Worm (Caenorhabditis elegans) whole organism, L2 larva: Measurements from ENCODE around the gene ccz-1.

Experiments
- C34F6.9 ChIP-seq: fragments of 150-350 bp; optimal IDR thresholded peaks from 2 replicates; lab custom pipeline; 2014; ENCODE audit warnings: missing biosample characterization, missing genetic modification characterization
- R02D3.7 ChIP-seq: fragments of 150-350 bp; optimal IDR thresholded peaks from 2 replicates; lab custom pipeline; 2014; ENCODE audit warnings: missing biosample characterization, missing genetic modification characterization
- Y55F3AM.14 ChIP-seq: fragments of 200-800 bp; sonication (Bioruptor generic); optimal IDR thresholded peaks from 2 replicates; lab custom pipeline; 2018; ENCODE audit warnings: mild to moderate bottlenecking, missing genetic modification characterization, missing compliant biosample characterization
- ZK546.5 ChIP-seq: sonication (generic microtip); optimal IDR thresholded peaks from 2 replicates; lab custom pipeline; 2017; ENCODE audit warnings: missing biosample characterization, missing genetic modification characterization
- alr-1 ChIP-seq: fragments of 150-350 bp; optimal IDR thresholded peaks from 2 replicates; lab custom pipeline; 2014; ENCODE audit warnings: missing biosample characterization, missing genetic modification characterization
- aly-2 ChIP-seq: fragments of 150-350 bp; optimal IDR thresholded peaks from 2 replicates; lab custom pipeline; 2014; ENCODE audit warnings: missing biosample characterization, missing genetic modification characterization
- ama-1 ChIP-seq: fragments of 150-350 bp; optimal IDR thresholded peaks from 2 replicates; lab custom pipeline; 2018; ENCODE audit warnings: inconsistent platforms
- ceh-16 ChIP-seq: fragments of 150-350 bp; optimal IDR thresholded peaks from 2 replicates; lab custom pipeline; 2014; ENCODE audit warnings: missing biosample characterization, missing genetic modification characterization
- ceh-82 ChIP-seq: fragments of 150-350 bp; optimal IDR thresholded peaks from 2 replicates; lab custom pipeline; 2014; ENCODE audit warnings: missing biosample characterization, missing genetic modification characterization
- dmd-4 ChIP-seq: sonication (generic microtip); optimal IDR thresholded peaks from 2 replicates; lab custom pipeline; 2017; ENCODE audit warnings: missing biosample characterization, missing genetic modification characterization
- egl-27 ChIP-seq: sonication (generic microtip); optimal IDR thresholded peaks from 3 replicates; lab custom pipeline; 2017; ENCODE audit warnings: missing biosample characterization, missing genetic modification reagents, missing genetic modification characterization
- elt-1 ChIP-seq: fragments of 150-350 bp; optimal IDR thresholded peaks from 2 replicates; lab custom pipeline; 2014; ENCODE audit warnings: missing biosample characterization, missing genetic modification characterization
- elt-3 ChIP-seq: sonication (generic microtip); optimal IDR thresholded peaks from 2 replicates; lab custom pipeline; 2017; ENCODE audit warnings: missing biosample characterization, missing genetic modification characterization
- fos-1 ChIP-seq: fragments of 150-350 bp; optimal IDR thresholded peaks from 2 replicates; lab custom pipeline; 2014; ENCODE audit warnings: missing biosample characterization, missing genetic modification characterization
- lin-11 ChIP-seq: fragments of 150-350 bp; sonication (generic microtip); optimal IDR thresholded peaks from 2 replicates; lab custom pipeline; 2014; ENCODE audit warnings: missing biosample characterization, missing genetic modification characterization, inconsistent platforms, mixed read lengths
- lin-13 ChIP-seq: fragments of 150-350 bp; optimal IDR thresholded peaks from 2 replicates; lab custom pipeline; 2014; ENCODE audit warnings: missing biosample characterization, missing genetic modification reagents, missing genetic modification characterization
- lin-39 ChIP-seq: fragments of 150-350 bp; optimal IDR thresholded peaks from 2 replicates; lab custom pipeline; 2014; ENCODE audit warnings: missing biosample characterization, missing genetic modification reagents, missing genetic modification characterization
- lsy-2 ChIP-seq, 2 experiments: fragments of 150-350 bp in 1 of 2; sonication (generic microtip) in 1 of 2; optimal IDR thresholded peaks; 2 replicates each; lab custom pipeline; 2014 to 2017; ENCODE audit warnings: missing biosample characterization in 2 of 2, missing genetic modification characterization in 2 of 2
- mab-5 ChIP-seq: fragments of 150-350 bp; optimal IDR thresholded peaks from 2 replicates; lab custom pipeline; 2014; ENCODE audit warnings: missing biosample characterization, missing genetic modification characterization
- mbf-1 ChIP-seq: sonication (generic microtip); optimal IDR thresholded peaks from 2 replicates; lab custom pipeline; 2017; ENCODE audit warnings: missing biosample characterization, missing genetic modification characterization
- mdl-1 ChIP-seq, 2 experiments: fragments of 150-350 bp in 1 of 2; sonication (generic microtip) in 1 of 2; optimal IDR thresholded peaks; 2 replicates each; lab custom pipeline; 2017; ENCODE audit warnings: missing biosample characterization in 2 of 2, missing genetic modification characterization in 2 of 2
- nhr-10 ChIP-seq: sonication (generic microtip); optimal IDR thresholded peaks from 2 replicates; lab custom pipeline; 2017; ENCODE audit warnings: missing biosample characterization, missing genetic modification characterization
- nhr-11 ChIP-seq: fragments of 150-350 bp; optimal IDR thresholded peaks from 2 replicates; lab custom pipeline; 2014; ENCODE audit warnings: missing biosample characterization, missing genetic modification characterization
- nhr-12 ChIP-seq: fragments of 150-350 bp; optimal IDR thresholded peaks from 2 replicates; lab custom pipeline; 2014; ENCODE audit warnings: missing biosample characterization, missing genetic modification characterization
- nhr-129 ChIP-seq: fragments of 150-350 bp; optimal IDR thresholded peaks from 2 replicates; lab custom pipeline; 2014; ENCODE audit warnings: missing biosample characterization, missing genetic modification characterization
- nhr-21 ChIP-seq: fragments of 150-350 bp; optimal IDR thresholded peaks from 2 replicates; lab custom pipeline; 2014; ENCODE audit warnings: missing biosample characterization, missing genetic modification characterization
- nhr-23 ChIP-seq: fragments of 150-350 bp; optimal IDR thresholded peaks from 2 replicates; lab custom pipeline; 2014; ENCODE audit warnings: missing biosample characterization, missing genetic modification reagents, missing genetic modification characterization
- nhr-25 ChIP-seq: fragments of 150-350 bp; sonication (generic microtip); optimal IDR thresholded peaks from 3 replicates; lab custom pipeline; 2014; ENCODE audit warnings: missing biosample characterization, missing genetic modification characterization
- nhr-77 ChIP-seq: fragments of 150-350 bp; optimal IDR thresholded peaks from 2 replicates; lab custom pipeline; 2014; ENCODE audit warnings: missing biosample characterization, missing genetic modification characterization
- peb-1 ChIP-seq: fragments of 150-350 bp; optimal IDR thresholded peaks from 2 replicates; lab custom pipeline; 2014; ENCODE audit warnings: missing biosample characterization, missing genetic modification characterization
- sem-4 ChIP-seq: fragments of 150-350 bp; optimal IDR thresholded peaks from 2 replicates; lab custom pipeline; 2014; ENCODE audit warnings: missing biosample characterization, missing genetic modification reagents, missing genetic modification characterization
- skn-1 ChIP-seq: sonication (generic microtip); optimal IDR thresholded peaks from 2 replicates; lab custom pipeline; 2017; ENCODE audit warnings: missing biosample characterization, missing genetic modification characterization
- sma-3 ChIP-seq: sonication (generic microtip); optimal IDR thresholded peaks from 2 replicates; lab custom pipeline; 2016; ENCODE audit warnings: missing genetic modification reagents, missing genetic modification characterization, missing compliant biosample characterization
- sma-9 ChIP-seq, 2 experiments: fragments of 150-350 bp in 1 of 2; sonication (generic microtip) in 1 of 2; optimal IDR thresholded peaks; 2 replicates each; lab custom pipeline; 2014 to 2016; ENCODE audit warnings: missing genetic modification characterization in 2 of 2, mild to moderate bottlenecking in 1 of 2, missing biosample characterization in 1 of 2, missing compliant biosample characterization in 1 of 2, missing genetic modification reagents in 1 of 2, moderate library complexity in 1 of 2
- unc-39 ChIP-seq: fragments of 150-350 bp; optimal IDR thresholded peaks from 2 replicates; lab custom pipeline; 2014; ENCODE audit warnings: missing biosample characterization, missing genetic modification characterization
- zag-1 ChIP-seq: fragments of 150-350 bp; optimal IDR thresholded peaks from 2 replicates; lab custom pipeline; 2014; ENCODE audit warnings: missing biosample characterization, missing genetic modification characterization
- ztf-1 ChIP-seq: fragments of 200-800 bp; sonication (Bioruptor generic); conservative IDR thresholded peaks from 2 replicates; pipeline ENCODE4 v1.3.6; 2022; ENCODE audit warnings: missing genetic modification characterization, missing compliant biosample characterization
- ztf-11 ChIP-seq: sonication (generic microtip); optimal IDR thresholded peaks from 2 replicates; lab custom pipeline; 2017; ENCODE audit warnings: missing biosample characterization, missing genetic modification characterization
- ztf-4 ChIP-seq: fragments of 150-350 bp; optimal IDR thresholded peaks from 2 replicates; lab custom pipeline; 2014; ENCODE audit warnings: missing biosample characterization, missing genetic modification characterization

Gene ccz-1

ce11 chrV:13689592-13689991, 10.9 kb downstream of the ccz-1 start, which contains the start of gene T01D3.1:
TSS of gene T01D3.1 (plus strand) at chrV:13689892.
- TF ChIP-seq ama-1 (lab: Kevin White, UChicago) (no peak), lin-39 (no peak)

DNA sequence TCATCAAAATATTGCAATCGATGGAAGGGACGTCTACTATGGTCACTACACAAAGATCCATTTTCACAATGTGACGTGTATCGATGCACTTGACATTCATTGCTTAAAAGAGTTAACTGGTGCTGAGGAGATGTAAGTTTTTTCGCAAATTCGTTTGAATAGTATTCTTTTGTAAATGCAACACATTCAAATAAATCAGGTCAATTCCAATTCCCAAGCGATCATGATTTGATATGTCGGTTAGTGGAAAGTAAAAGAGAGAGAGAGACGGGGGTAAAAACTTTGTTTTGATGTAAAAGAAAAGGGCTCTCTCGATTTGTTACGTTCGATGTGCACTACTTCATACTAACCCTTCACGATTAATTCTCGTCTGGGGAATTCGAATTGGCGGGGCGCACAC, 11.6 kb downstream of the ccz-1 start:
- TF ChIP-seq sem-4 (tag; lab: Kevin White, UChicago) (no peak), ztf-11 (no peak), lsy-2 (tag; optimal IDR thresholded peaks at IDR 0.05; lab: Kevin White, UChicago) (no peak), aly-2 (tag; lab: Kevin White, UChicago) (no peak), Y55F3AM.14 (GFP tag; lab: Kevin White, UChicago) (no peak), mab-5 (no peak), mbf-1 (tag; lab: Kevin White, UChicago) (no peak), lin-13 (GFP tag; lab: Kevin White, UChicago) (no peak), ztf-4 (tag; lab: Kevin White, UChicago) (no peak), nhr-21 (tag; lab: Kevin White, UChicago) (no peak), R02D3.7 (no peak)

DNA sequence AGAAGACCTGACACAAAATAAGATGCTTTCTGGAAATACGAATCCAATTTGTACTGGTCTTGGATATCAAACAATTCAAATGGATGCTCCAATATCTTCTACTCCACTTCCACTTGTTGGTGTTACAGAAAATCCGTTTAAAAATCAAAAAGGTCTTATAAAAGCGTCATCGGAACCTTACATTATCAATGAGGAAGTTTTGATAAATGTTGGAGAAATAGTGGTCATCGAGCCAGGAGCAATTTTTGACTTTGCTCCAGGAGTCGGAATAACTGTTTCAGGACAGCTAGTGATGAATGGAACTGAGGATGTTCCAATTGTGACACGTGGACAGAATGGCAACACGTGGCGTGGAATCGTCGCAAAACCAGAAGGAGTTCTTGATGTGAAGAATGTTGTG, 15.4 kb downstream of the ccz-1 start:
- TF ChIP-seq C34F6.9 (no peak), nhr-12 (tag; lab: Kevin White, UChicago) (no peak), skn-1 (tag; lab: Kevin White, UChicago) (no peak), unc-39 (tag; lab: Kevin White, UChicago) (no peak), nhr-23 (no peak), nhr-11 (tag; lab: Kevin White, UChicago) (no peak), sem-4 (tag; lab: Kevin White, UChicago) (no peak), elt-3 (tag; lab: Kevin White, UChicago) (no peak), ceh-16 (tag; lab: Kevin White, UChicago) (no peak), ztf-1 (no peak), dmd-4 (no peak), nhr-77 (no peak), elt-1 (tag; lab: Kevin White, UChicago) (no peak), sma-3 (GFP tag; lab: Kevin White, UChicago) (no peak), lin-11 (no peak), mdl-1 (tag; optimal IDR thresholded peaks at IDR 0.05; lab: Kevin White, UChicago) (no peak), lin-39 (no peak), ZK546.5 (tag; lab: Kevin White, UChicago) (no peak), alr-1 (tag; lab: Kevin White, UChicago) (no peak), ceh-82 (no peak)

ce11 chrV:13703960-13704359, 25.3 kb downstream of the ccz-1 start, which contains the start of gene T01D3.3:
TSS of gene T01D3.3 (plus strand) at chrV:13704271.
- TF ChIP-seq dmd-4 (no peak), nhr-25 (tag; lab: Kevin White, UChicago) (peak; percentile 91), nhr-129 (tag; lab: Kevin White, UChicago) (peak; percentile 74), fos-1 (tag; lab: Kevin White, UChicago) (no peak), sma-9 (GFP tag; optimal IDR thresholded peaks at IDR 0.05; lab: Kevin White, UChicago) (no peak), sma-9 (tag; optimal IDR thresholded peaks at IDR 0.05; lab: Kevin White, UChicago) (no peak), ztf-11 (no peak), sem-4 (tag; lab: Kevin White, UChicago) (peak; percentile 37)

DNA sequence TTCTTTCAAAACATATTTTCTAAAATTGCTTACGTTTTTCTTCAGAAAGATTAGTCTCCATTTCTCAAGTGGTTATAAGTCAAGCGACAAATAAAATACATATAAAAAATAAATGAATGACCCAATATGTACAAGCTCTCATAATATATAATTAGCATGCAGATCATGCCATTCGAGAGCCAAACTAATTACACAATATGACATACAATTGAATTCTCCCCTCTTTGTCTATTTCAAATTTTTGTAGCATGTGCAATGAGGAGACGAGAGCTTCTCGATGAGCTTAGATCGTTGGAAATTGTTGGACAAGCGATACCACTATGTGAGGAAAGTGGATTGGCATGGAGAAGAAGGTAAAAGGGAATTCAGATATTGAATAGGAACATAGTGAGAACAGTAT, 28.6 kb downstream of the ccz-1 start, which contains the start of gene hlh-34:
hlh-34 (minus strand) TSS at position 101 of the 400 bp plus-strand sequence.
- no peak for TF ChIP-seq Y55F3AM.14 (GFP tag; lab: Kevin White, UChicago)
- no peak for TF ChIP-seq alr-1 (tag; lab: Kevin White, UChicago)
- TF ChIP-seq ZK546.5 (tag; lab: Kevin White, UChicago), result no peak
- no peak for TF ChIP-seq nhr-10 (tag; lab: Kevin White, UChicago)
- no peak for TF ChIP-seq ceh-16 (tag; lab: Kevin White, UChicago)
- no peak for TF ChIP-seq lin-13 (GFP tag; lab: Kevin White, UChicago)
- no peak for TF ChIP-seq ceh-82
- no peak for TF ChIP-seq unc-39 (tag; lab: Kevin White, UChicago)
- TF ChIP-seq peb-1 (tag; lab: Kevin White, UChicago), result no peak
- no peak for TF ChIP-seq C34F6.9
- TF ChIP-seq egl-27 (tag; lab: Kevin White, UChicago), result no peak
- no peak for TF ChIP-seq dmd-4
- TF ChIP-seq nhr-23, result no peak
- no peak for TF ChIP-seq zag-1
- TF ChIP-seq lsy-2 (tag; optimal IDR thresholded peaks at IDR 0.05; lab: Kevin White, UChicago), result no peak
- no peak for TF ChIP-seq mab-5
